Worm (Caenorhabditis elegans): ENCODE measurements around the gene C10A4.1.

ce11 chrX:7436912-7437311 lies 20.7 kb downstream of the C10A4.1 start:
- TF ChIP-seq ama-1 (optimal IDR thresholded peaks at IDR 0.05) (no peak), nhr-41 (GFP tag; IDR thresholded peaks at IDR 0.05) (no peak), lin-15B (tag; optimal IDR thresholded peaks at IDR 0.05) (no peak)
